Worm (Caenorhabditis elegans) whole organism, L2 larva: ENCODE measurements around the gene otpl-8.

ENCODE experiments used
- alr-1 ChIP-seq: fragments of 150-350 bp; optimal IDR thresholded peaks from 2 replicates; lab custom pipeline; 2014; ENCODE audit warnings: missing biosample characterization, missing genetic modification characterization
- blmp-1 ChIP-seq: sonication (generic microtip); optimal IDR thresholded peaks from 2 replicates; lab custom pipeline; 2017; ENCODE audit warnings: missing genetic modification characterization, mild to moderate bottlenecking, missing compliant biosample characterization, antibody characterized with exemption, moderate library complexity; ENCODE audit not compliant: insufficient read depth
- ceh-82 ChIP-seq: fragments of 150-350 bp; optimal IDR thresholded peaks from 2 replicates; lab custom pipeline; 2014; ENCODE audit warnings: missing biosample characterization, missing genetic modification characterization
- dmd-4 ChIP-seq: sonication (generic microtip); optimal IDR thresholded peaks from 2 replicates; lab custom pipeline; 2017; ENCODE audit warnings: missing biosample characterization, missing genetic modification characterization
- elt-1 ChIP-seq: fragments of 150-350 bp; optimal IDR thresholded peaks from 2 replicates; lab custom pipeline; 2014; ENCODE audit warnings: missing biosample characterization, missing genetic modification characterization
- lin-39 ChIP-seq: fragments of 150-350 bp; optimal IDR thresholded peaks from 2 replicates; lab custom pipeline; 2014; ENCODE audit warnings: missing biosample characterization, missing genetic modification reagents, missing genetic modification characterization
- mdl-1 ChIP-seq, 2 experiments: fragments of 150-350 bp in 1 of 2; sonication (generic microtip) in 1 of 2; optimal IDR thresholded peaks; 2 replicates each; lab custom pipeline; 2017; ENCODE audit warnings: missing biosample characterization in 2 of 2, missing genetic modification characterization in 2 of 2
- nhr-11 ChIP-seq: fragments of 150-350 bp; optimal IDR thresholded peaks from 2 replicates; lab custom pipeline; 2014; ENCODE audit warnings: missing biosample characterization, missing genetic modification characterization
- nhr-21 ChIP-seq: fragments of 150-350 bp; optimal IDR thresholded peaks from 2 replicates; lab custom pipeline; 2014; ENCODE audit warnings: missing biosample characterization, missing genetic modification characterization
- nhr-6 ChIP-seq: fragments of 150-350 bp; optimal IDR thresholded peaks from 2 replicates; lab custom pipeline; 2014; ENCODE audit warnings: missing biosample characterization, missing genetic modification characterization
- nhr-77 ChIP-seq: fragments of 150-350 bp; optimal IDR thresholded peaks from 2 replicates; lab custom pipeline; 2014; ENCODE audit warnings: missing biosample characterization, missing genetic modification characterization
- skn-1 ChIP-seq: sonication (generic microtip); optimal IDR thresholded peaks from 2 replicates; lab custom pipeline; 2017; ENCODE audit warnings: missing biosample characterization, missing genetic modification characterization
- ztf-1 ChIP-seq: fragments of 200-800 bp; sonication (Bioruptor generic); conservative IDR thresholded peaks from 2 replicates; pipeline ENCODE4 v1.3.6; 2022; ENCODE audit warnings: missing genetic modification characterization, missing compliant biosample characterization

DNA sequence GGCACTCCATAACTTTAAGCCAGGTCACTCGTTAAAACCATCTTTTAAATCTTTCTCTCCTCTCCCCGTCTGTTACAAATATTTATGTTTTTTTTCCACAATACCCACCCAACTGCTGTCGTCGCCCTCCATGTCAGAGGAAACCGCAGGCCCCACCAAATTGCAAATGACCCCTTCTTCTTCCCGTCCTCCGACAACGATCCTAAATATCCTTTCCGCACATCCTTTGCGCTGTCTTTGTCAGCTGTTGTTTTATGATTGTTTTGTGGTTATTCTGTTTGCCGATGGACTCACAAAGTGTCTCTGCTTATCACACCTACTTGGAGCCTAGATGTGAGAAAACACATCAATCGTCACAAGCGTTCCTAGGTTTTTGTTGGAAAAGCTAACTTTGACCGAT is 22.6 kb downstream of the otpl-8 start:
- TF ChIP-seq elt-1: no peak
- TF ChIP-seq nhr-77 (tag; lab: Kevin White, UChicago): no peak
- no peak for TF ChIP-seq lin-39 (tag; lab: Kevin White, UChicago)
- no peak for TF ChIP-seq dmd-4 (tag; lab: Kevin White, UChicago)
- no peak for TF ChIP-seq skn-1
- TF ChIP-seq nhr-21: no peak
- no peak for TF ChIP-seq ztf-1
- TF ChIP-seq alr-1 (tag; lab: Kevin White, UChicago): no peak
- TF ChIP-seq blmp-1 (tag; lab: Kevin White, UChicago): no peak
- no peak for TF ChIP-seq ceh-82 (tag; lab: Kevin White, UChicago)
- TF ChIP-seq mdl-1 (tag; optimal IDR thresholded peaks at IDR 0.05; lab: Kevin White, UChicago): no peak
- no peak for TF ChIP-seq nhr-11 (tag; lab: Kevin White, UChicago)
- TF ChIP-seq nhr-6 (tag; lab: Kevin White, UChicago): no peak
